Worm (Caenorhabditis elegans): Measurements from ENCODE around the gene sri-53.

- no peak for TF ChIP-seq ama-1 (optimal IDR thresholded peaks at IDR 0.05)
- no peak for TF ChIP-seq skn-1 (tag; optimal IDR thresholded peaks at IDR 0.05)
- TF ChIP-seq elt-1 (tag; optimal IDR thresholded peaks at IDR 0.05), result no peak
- no peak for TF ChIP-seq alr-1 (tag; optimal IDR thresholded peaks at IDR 0.05)
- TF ChIP-seq nhr-237 (tag; optimal IDR thresholded peaks at IDR 0.05), result no peak
- TF ChIP-seq ceh-82 (tag; optimal IDR thresholded peaks at IDR 0.05), result no peak
- TF ChIP-seq unc-55 (GFP tag; optimal IDR thresholded peaks at IDR 0.05), result no peak
Observed at ce11 chrII:3224631-3225030, 22.2 kb upstream of the sri-53 start, which contains the start of gene ZC239.15.

All from whole organism, L2 larva.